Worm (Caenorhabditis elegans) whole organism, early embryonic: ENCODE results near the gene puf-5.

Experiments used
- ama-1 ChIP-seq: fragments of 150-350 bp; optimal IDR thresholded peaks from 2 replicates; lab custom pipeline; 2014
- flt-1 ChIP-seq: fragments of 200-800 bp; sonication (Bioruptor generic); IDR thresholded peaks from 2 replicates; pipeline ENCODE4 v1.3.6; 2022; ENCODE audit warnings: missing genetic modification characterization, missing compliant biosample characterization
- hmbx-1 ChIP-seq: sonication (generic microtip); optimal IDR thresholded peaks from 2 replicates; lab custom pipeline; 2016; ENCODE audit warnings: mild to moderate bottlenecking, missing genetic modification characterization, missing compliant biosample characterization
- sea-1 ChIP-seq: fragments of 200-800 bp; sonication (Bioruptor generic); conservative IDR thresholded peaks from 2 replicates; pipeline ENCODE4 v1.3.6; 2022; ENCODE audit warnings: missing genetic modification characterization, missing compliant biosample characterization
- tbx-11 ChIP-seq: fragments of 200-800 bp; sonication (Bioruptor generic); IDR thresholded peaks from 2 replicates; pipeline ENCODE4 v1.3.6; 2022; ENCODE audit warnings: missing genetic modification characterization, missing compliant biosample characterization

DNA sequence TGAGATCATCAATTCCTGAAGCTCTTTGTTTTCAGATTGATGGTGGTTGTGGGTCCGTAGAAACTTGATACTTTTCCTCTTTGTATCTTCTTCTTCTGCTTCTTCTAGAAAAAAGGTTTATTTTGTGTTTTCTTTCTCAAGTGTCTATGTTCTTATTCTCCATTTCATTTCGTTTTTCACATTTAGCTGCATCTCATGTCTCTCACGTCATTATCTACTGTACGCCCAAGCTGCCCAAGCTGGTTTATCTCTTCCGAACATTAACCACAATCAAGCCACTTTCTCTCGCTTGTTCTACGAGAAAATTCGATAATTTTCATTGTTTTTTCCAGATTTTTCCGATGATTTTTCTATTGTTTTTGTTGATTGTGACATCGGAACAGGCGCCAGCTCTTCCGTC lies 23.9 kb downstream of the puf-5 start, which contains the start of gene F28C6.5:
- TF ChIP-seq tbx-11 (GFP tag; lab: Robert Waterston, UW) (no peak), ama-1 (lab: Kevin White, UChicago) (no peak), hmbx-1 (tag; lab: Kevin White, UChicago) (no peak), flt-1 (no peak), sea-1 (GFP tag; lab: Robert Waterston, UW) (no peak)
